Worm (Caenorhabditis elegans): ENCODE data around the gene C34F11.2.
A peak's percentile ranks its signal among the peaks of the same experiment; 100 is the strongest.

DNA sequence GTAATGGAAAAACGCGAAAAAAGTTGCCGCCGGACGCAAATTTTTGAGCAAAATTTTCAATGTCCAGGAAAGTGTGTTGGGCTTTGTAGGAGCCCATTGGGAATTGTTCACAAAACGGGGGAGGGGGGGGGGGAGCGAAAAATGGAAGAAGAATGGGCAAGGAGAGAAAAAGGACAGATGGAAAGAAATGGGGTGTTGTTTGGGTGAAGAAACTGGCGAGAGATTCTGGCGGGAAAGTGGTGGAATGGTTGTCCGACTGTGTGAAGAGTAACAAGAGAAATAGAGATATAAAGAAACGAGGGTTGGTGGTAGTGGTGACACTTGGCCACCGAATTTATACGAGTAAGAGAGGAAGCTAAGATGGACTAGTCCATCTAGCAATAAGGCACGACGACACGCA lies 14.2 kb downstream of the C34F11.2 start:
- TF ChIP-seq flt-1 (GFP tag; IDR thresholded peaks at IDR 0.05) (peak; percentile 17; the same call in 1 of the 2 replicates), ztf-29 (GFP tag; IDR thresholded peaks at IDR 0.05) (no peak), cog-1 (tag; optimal IDR thresholded peaks at IDR 0.05) (no peak), klf-2 (GFP tag; conservative IDR thresholded peaks at IDR 0.05) (no peak)

Data from whole organism, midembryonic.